Worm (Caenorhabditis elegans) whole organism, early embryonic: ENCODE results near the gene pdtf-1.

Source experiments
- B0310.2 ChIP-seq: sonication (generic microtip); optimal IDR thresholded peaks from 2 replicates; lab custom pipeline; 2016; ENCODE audit warnings: mild to moderate bottlenecking, missing genetic modification characterization, missing compliant biosample characterization
- F13C5.2 ChIP-seq: sonication (generic microtip); optimal IDR thresholded peaks from 2 replicates; lab custom pipeline; 2017; ENCODE audit warnings: mild to moderate bottlenecking, missing genetic modification characterization, inconsistent platforms, missing compliant biosample characterization
- aly-1 ChIP-seq: sonication (generic microtip); optimal IDR thresholded peaks from 2 replicates; lab custom pipeline; 2016; ENCODE audit warnings: missing genetic modification characterization, missing compliant biosample characterization
- ama-1 ChIP-seq: fragments of 150-350 bp; optimal IDR thresholded peaks from 2 replicates; lab custom pipeline; 2014
- ceh-13 ChIP-seq: fragments of 200-800 bp; sonication (Bioruptor generic); optimal IDR thresholded peaks from 2 replicates; lab custom pipeline; 2018; ENCODE audit warnings: mild to moderate bottlenecking, missing genetic modification characterization, missing compliant biosample characterization
- ceh-36 ChIP-seq: sonication (generic microtip); optimal IDR thresholded peaks from 2 replicates; lab custom pipeline; 2016; ENCODE audit warnings: missing genetic modification characterization, inconsistent platforms, missing compliant biosample characterization
- ets-7 ChIP-seq: sonication (generic microtip); optimal IDR thresholded peaks from 2 replicates; lab custom pipeline; 2016; ENCODE audit warnings: missing genotype, missing genetic modification characterization, missing compliant biosample characterization
- flt-1 ChIP-seq: fragments of 200-800 bp; sonication (Bioruptor generic); IDR thresholded peaks from 2 replicates; pipeline ENCODE4 v1.3.6; 2022; ENCODE audit warnings: missing genetic modification characterization, missing compliant biosample characterization
- hmbx-1 ChIP-seq: sonication (generic microtip); optimal IDR thresholded peaks from 2 replicates; lab custom pipeline; 2016; ENCODE audit warnings: mild to moderate bottlenecking, missing genetic modification characterization, missing compliant biosample characterization
- hmg-4 ChIP-seq: fragments of 200-800 bp; sonication (Bioruptor generic); optimal IDR thresholded peaks from 2 replicates; lab custom pipeline; 2018; ENCODE audit warnings: mild to moderate bottlenecking, missing genetic modification characterization, missing compliant biosample characterization
- hnd-1 ChIP-seq: sonication (generic microtip); optimal IDR thresholded peaks from 2 replicates; lab custom pipeline; 2016; ENCODE audit warnings: missing genetic modification characterization, missing compliant biosample characterization
- pes-1 ChIP-seq: fragments of 200-800 bp; sonication (Bioruptor generic); IDR thresholded peaks from 2 replicates; pipeline ENCODE4 v1.3.6; 2022; ENCODE audit warnings: missing genetic modification reagents, missing genetic modification characterization, missing compliant biosample characterization
- scrt-1 ChIP-seq: fragments of 200-800 bp; sonication (Bioruptor generic); IDR thresholded peaks from 2 replicates; pipeline ENCODE4 v1.3.6; 2022; ENCODE audit warnings: missing genetic modification characterization, missing compliant biosample characterization
- sea-1 ChIP-seq: fragments of 200-800 bp; sonication (Bioruptor generic); conservative IDR thresholded peaks from 2 replicates; pipeline ENCODE4 v1.3.6; 2022; ENCODE audit warnings: missing genetic modification characterization, missing compliant biosample characterization
- tbx-11 ChIP-seq: fragments of 200-800 bp; sonication (Bioruptor generic); IDR thresholded peaks from 2 replicates; pipeline ENCODE4 v1.3.6; 2022; ENCODE audit warnings: missing genetic modification characterization, missing compliant biosample characterization
- tbx-37 ChIP-seq: fragments of 200-800 bp; sonication (Bioruptor generic); conservative IDR thresholded peaks from 2 replicates; pipeline ENCODE4 v1.3.6; 2022; ENCODE audit warnings: missing genetic modification reagents, missing genetic modification characterization, missing compliant biosample characterization
- tra-4 ChIP-seq: sonication (generic microtip); optimal IDR thresholded peaks from 2 replicates; lab custom pipeline; 2017; ENCODE audit warnings: missing genetic modification characterization, missing compliant biosample characterization

Gene pdtf-1

ce11 chrIV:8475030-8475679 is 42.3 kb downstream of the pdtf-1 start:
- TF ChIP-seq tbx-37 (GFP tag; lab: Robert Waterston, UW) (no peak), B0310.2 (no peak), ceh-13 (no peak)

- TF ChIP-seq ets-7 (tag; lab: Kevin White, UChicago): no peak
- TF ChIP-seq ceh-13: no peak
- no peak for TF ChIP-seq hnd-1 (tag; lab: Kevin White, UChicago)
- TF ChIP-seq ama-1 (lab: Kevin White, UChicago): no peak
- no peak for TF ChIP-seq pes-1 (GFP tag; lab: Robert Waterston, UW)
- TF ChIP-seq hmg-4 (GFP tag; lab: Kevin White, UChicago): no peak
- TF ChIP-seq scrt-1 (GFP tag; lab: Robert Waterston, UW): no peak
- no peak for TF ChIP-seq hmbx-1 (tag; lab: Kevin White, UChicago)
- no peak for TF ChIP-seq ceh-36 (tag; lab: Kevin White, UChicago)
- no peak for TF ChIP-seq aly-1 (tag; lab: Kevin White, UChicago)
- TF ChIP-seq B0310.2: no peak
- TF ChIP-seq flt-1: no peak
- no peak for TF ChIP-seq F13C5.2
These were observed 43.3 kb downstream of the pdtf-1 start for ce11 chrIV:8476166-8476565.

DNA sequence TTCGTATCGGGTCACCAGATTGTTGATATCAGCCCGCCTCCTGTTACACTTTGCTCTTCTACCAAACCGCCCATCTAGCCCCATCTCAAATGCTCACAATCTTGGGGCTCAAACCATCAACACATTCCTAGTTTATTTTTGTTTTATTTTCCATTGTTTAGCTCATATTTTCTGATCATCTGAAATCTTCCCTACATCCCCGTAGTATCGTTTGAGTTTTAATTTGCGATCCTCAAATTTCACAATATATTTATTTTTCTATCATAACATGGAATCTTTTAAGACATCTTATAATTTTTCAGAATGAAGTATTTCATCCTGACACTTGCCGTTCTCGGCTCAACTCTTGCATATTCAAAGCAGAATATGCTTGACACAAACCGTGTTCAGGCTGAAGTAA is 44.0 kb downstream of the pdtf-1 start, which contains the start of gene spp-10:
spp-10 (plus strand) TSS at position 301 of the 400 bp plus-strand sequence.
- TF ChIP-seq ets-7 (tag; lab: Kevin White, UChicago) (no peak), hmg-4 (GFP tag; lab: Kevin White, UChicago) (no peak), F13C5.2 (no peak), ceh-36 (tag; lab: Kevin White, UChicago) (no peak), tbx-11 (no peak), pes-1 (GFP tag; lab: Robert Waterston, UW) (no peak), B0310.2 (no peak), ama-1 (lab: Kevin White, UChicago) (no peak), sea-1 (GFP tag; lab: Robert Waterston, UW) (no peak), tbx-37 (GFP tag; lab: Robert Waterston, UW) (no peak), hnd-1 (tag; lab: Kevin White, UChicago) (no peak), hmbx-1 (tag; lab: Kevin White, UChicago) (no peak), flt-1 (no peak), aly-1 (tag; lab: Kevin White, UChicago) (no peak), ceh-13 (no peak), tra-4 (tag; lab: Kevin White, UChicago) (no peak)

DNA sequence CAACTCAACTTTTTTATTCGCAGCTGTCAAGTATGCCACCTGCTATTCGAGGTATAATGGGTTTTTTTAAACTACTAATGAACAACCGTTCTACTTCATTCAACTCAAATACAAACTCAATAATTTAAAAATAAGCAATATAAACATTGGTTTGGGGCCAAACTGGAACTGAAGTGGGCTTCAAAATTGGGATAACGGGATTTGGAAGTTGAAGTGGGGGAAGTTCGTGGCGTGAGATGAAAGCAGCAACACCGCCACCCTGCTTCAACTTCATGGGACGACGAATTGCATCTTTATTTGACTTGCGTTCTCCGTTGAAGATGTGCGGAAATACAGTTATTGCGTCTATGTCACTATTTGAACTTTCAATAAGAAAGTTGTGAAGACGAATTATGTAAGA is 45.7 kb downstream of the pdtf-1 start:
- TF ChIP-seq tbx-37 (GFP tag; lab: Robert Waterston, UW) (no peak), ceh-13 (no peak), sea-1 (GFP tag; lab: Robert Waterston, UW) (no peak), ceh-36 (tag; lab: Kevin White, UChicago) (no peak), flt-1 (no peak), pes-1 (GFP tag; lab: Robert Waterston, UW) (no peak), hmg-4 (GFP tag; lab: Kevin White, UChicago) (no peak), F13C5.2 (no peak), hnd-1 (tag; lab: Kevin White, UChicago) (no peak), tbx-11 (no peak), B0310.2 (no peak), aly-1 (tag; lab: Kevin White, UChicago) (no peak), hmbx-1 (tag; lab: Kevin White, UChicago) (no peak), scrt-1 (GFP tag; lab: Robert Waterston, UW) (no peak)

DNA sequence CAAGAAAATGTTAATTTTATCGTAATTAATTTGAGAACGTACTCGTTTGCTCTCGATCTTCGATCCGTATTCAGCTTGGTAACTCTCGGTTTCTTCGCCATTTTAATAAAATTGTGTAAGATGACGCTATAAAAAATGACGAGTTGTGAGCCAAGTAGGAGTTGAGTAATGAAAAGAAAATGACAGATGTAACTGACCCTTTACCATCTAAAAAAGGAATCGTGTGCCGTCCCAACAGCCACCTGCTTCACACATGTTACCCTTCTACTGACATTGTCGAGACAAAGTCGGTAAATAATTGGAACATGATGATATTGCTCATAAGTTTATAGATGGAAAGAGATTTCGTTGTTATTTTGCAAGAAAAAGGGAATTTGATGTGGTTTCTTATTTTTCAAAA is 46.5 kb downstream of the pdtf-1 start, which contains the start of gene hlh-12:
hlh-12 (minus strand) TSS at position 101 of the 400 bp plus-strand sequence.
- TF ChIP-seq aly-1 (tag; lab: Kevin White, UChicago) (no peak), ets-7 (tag; lab: Kevin White, UChicago) (no peak), pes-1 (GFP tag; lab: Robert Waterston, UW) (no peak), hnd-1 (tag; lab: Kevin White, UChicago) (no peak), tra-4 (tag; lab: Kevin White, UChicago) (no peak), ceh-36 (tag; lab: Kevin White, UChicago) (no peak), B0310.2 (no peak), ceh-13 (no peak), F13C5.2 (no peak), tbx-11 (no peak), ama-1 (lab: Kevin White, UChicago) (no peak), flt-1 (no peak), scrt-1 (GFP tag; lab: Robert Waterston, UW) (no peak), sea-1 (GFP tag; lab: Robert Waterston, UW) (no peak), tbx-37 (GFP tag; lab: Robert Waterston, UW) (no peak), hmbx-1 (tag; lab: Kevin White, UChicago) (no peak)

- TF ChIP-seq ceh-13: no peak
- no peak for TF ChIP-seq tra-4 (tag; lab: Kevin White, UChicago)
- no peak for TF ChIP-seq hmg-4 (GFP tag; lab: Kevin White, UChicago)
- TF ChIP-seq hmbx-1 (tag; lab: Kevin White, UChicago): no peak
- TF ChIP-seq B0310.2: no peak
- no peak for TF ChIP-seq ama-1 (lab: Kevin White, UChicago)
- no peak for TF ChIP-seq aly-1 (tag; lab: Kevin White, UChicago)
- no peak for TF ChIP-seq ceh-36 (tag; lab: Kevin White, UChicago)
- TF ChIP-seq F13C5.2: no peak
- no peak for TF ChIP-seq flt-1
- no peak for TF ChIP-seq hnd-1 (tag; lab: Kevin White, UChicago)
- TF ChIP-seq pes-1 (GFP tag; lab: Robert Waterston, UW): no peak
- no peak for TF ChIP-seq scrt-1 (GFP tag; lab: Robert Waterston, UW)
- TF ChIP-seq tbx-11: no peak
- TF ChIP-seq sea-1 (GFP tag; lab: Robert Waterston, UW): no peak
- TF ChIP-seq ets-7 (tag; lab: Kevin White, UChicago): no peak
- TF ChIP-seq tbx-37 (GFP tag; lab: Robert Waterston, UW): no peak
These were observed 48.5 kb downstream of the pdtf-1 start, which contains the start of gene spp-8 for ce11 chrIV:8481308-8481707. Gene spp-8 (plus strand): TSS chrIV:8481664.

DNA sequence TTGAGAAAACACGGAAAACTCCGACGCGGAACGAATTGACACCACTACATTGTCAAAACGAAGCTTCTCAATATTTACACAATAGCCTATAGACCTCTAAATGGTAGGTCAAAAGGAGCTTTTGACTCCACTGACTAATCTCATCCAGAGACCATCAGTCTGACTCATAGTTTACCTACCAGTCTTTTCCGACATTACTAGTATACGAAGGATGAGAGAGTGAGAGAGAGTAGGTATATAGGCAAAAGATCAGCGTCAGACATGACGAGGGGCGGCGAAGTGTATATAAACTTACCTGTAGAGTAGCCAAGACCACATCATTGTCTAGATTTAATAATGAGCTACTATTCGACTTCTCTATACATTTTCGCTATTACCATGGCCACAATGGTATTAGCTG is 54.3 kb downstream of the pdtf-1 start, which contains the start of gene srlf-3:
srlf-3 (plus strand) TSS at position 301 of the 400 bp plus-strand sequence.
- TF ChIP-seq ama-1 (lab: Kevin White, UChicago): no peak
